Fruit fly (Drosophila melanogaster) whole organism, embryonic: ENCODE results near the gene CG14960.

Experiments
- ATbp ChIP-seq: fragments of 200-800 bp; sonication (Bioruptor generic); optimal IDR thresholded peaks from 2 replicates; lab custom pipeline; 2017; ENCODE audit warnings: missing biosample characterization, mild to moderate bottlenecking, missing genetic modification characterization, missing genetic modification reagents
- CG10209 ChIP-seq: fragments of 200-800 bp; sonication (Bioruptor generic); optimal IDR thresholded peaks from 3 replicates; lab custom pipeline; 2017; ENCODE audit warnings: missing biosample characterization, mild to moderate bottlenecking, missing genetic modification characterization, missing genetic modification reagents
- CG10431 ChIP-seq: fragments of 200-800 bp; sonication (Bioruptor generic); optimal IDR thresholded peaks from 3 replicates; lab custom pipeline; 2018; ENCODE audit warnings: missing biosample characterization, mild to moderate bottlenecking, missing genetic modification characterization
- CG11247 ChIP-seq: fragments of 200-800 bp; sonication (Bioruptor generic); IDR thresholded peaks from 2 replicates; pipeline ENCODE4 v1.3.6; 2022; ENCODE audit warnings: missing biosample characterization, missing genetic modification characterization
- CG11398 ChIP-seq: fragments of 200-800 bp; sonication (Bioruptor generic); optimal IDR thresholded peaks from 2 replicates; lab custom pipeline; 2016; ENCODE audit warnings: missing biosample characterization, missing genetic modification characterization
- CG12391 ChIP-seq: fragments of 200-800 bp; sonication (Bioruptor generic); optimal IDR thresholded peaks from 3 replicates; lab custom pipeline; 2018; ENCODE audit warnings: missing biosample characterization, mild to moderate bottlenecking, missing genetic modification characterization, moderate library complexity
- CG12769 ChIP-seq: fragments of 200-800 bp; sonication (Bioruptor generic); optimal IDR thresholded peaks from 2 replicates; lab custom pipeline; 2019; ENCODE audit warnings: missing biosample characterization, mild to moderate bottlenecking, missing genetic modification characterization, moderate library complexity
- CG13624 ChIP-seq: fragments of 200-800 bp; sonication (Bioruptor generic); optimal IDR thresholded peaks from 2 replicates; lab custom pipeline; 2016; ENCODE audit warnings: missing biosample characterization, missing genetic modification characterization
- CG15696 ChIP-seq: fragments of 200-800 bp; sonication (Bioruptor generic); optimal IDR thresholded peaks from 2 replicates; lab custom pipeline; 2019; ENCODE audit warnings: missing biosample characterization, mild to moderate bottlenecking, missing genetic modification characterization, moderate library complexity
- CG1603 ChIP-seq: fragments of 200-800 bp; sonication (Bioruptor generic); optimal IDR thresholded peaks from 2 replicates; lab custom pipeline; 2019; ENCODE audit warnings: missing biosample characterization, mild to moderate bottlenecking, missing genetic modification characterization, moderate library complexity
- CG17328 ChIP-seq: fragments of 200-800 bp; sonication (Bioruptor generic); IDR thresholded peaks from 2 replicates; pipeline ENCODE4 v1.3.6; 2022; ENCODE audit warnings: missing biosample characterization, missing genetic modification characterization
- CG17361 ChIP-seq: fragments of 200-800 bp; sonication (Bioruptor generic); IDR thresholded peaks from 3 replicates; pipeline ENCODE4 v1.3.6; 2022; ENCODE audit warnings: missing biosample characterization, missing genetic modification characterization
- CG17385 ChIP-seq: fragments of 200-800 bp; sonication (Bioruptor generic); optimal IDR thresholded peaks from 3 replicates; lab custom pipeline; 2018; ENCODE audit warnings: missing biosample characterization, mild to moderate bottlenecking, missing genetic modification characterization
- CG31365 ChIP-seq: fragments of 200-800 bp; sonication (Bioruptor generic); optimal IDR thresholded peaks from 2 replicates; lab custom pipeline; 2018; ENCODE audit warnings: missing biosample characterization, mild to moderate bottlenecking, missing genetic modification characterization
- CG4360 ChIP-seq: fragments of 200-800 bp; sonication (Bioruptor generic); IDR thresholded peaks from 2 replicates; pipeline ENCODE4 v1.3.6; 2022; ENCODE audit warnings: missing biosample characterization, missing genetic modification characterization
- CG4730 ChIP-seq: fragments of 200-800 bp; sonication (Bioruptor generic); IDR thresholded peaks from 2 replicates; pipeline ENCODE4 v1.3.6; 2022; ENCODE audit warnings: missing biosample characterization, missing genetic modification characterization
- CG6813 ChIP-seq: fragments of 200-800 bp; sonication (Bioruptor generic); optimal IDR thresholded peaks from 2 replicates; lab custom pipeline; 2017; ENCODE audit warnings: missing biosample characterization, missing genetic modification characterization, mild to moderate bottlenecking, moderate library complexity, missing genetic modification reagents
- CG7745 ChIP-seq: fragments of 200-800 bp; sonication (Bioruptor generic); optimal IDR thresholded peaks from 2 replicates; lab custom pipeline; 2018; ENCODE audit warnings: missing biosample characterization, mild to moderate bottlenecking, missing genetic modification characterization, moderate library complexity
- CG8290 ChIP-seq, 3 experiments: fragments of 200-800 bp; sonication (Bioruptor generic); optimal IDR thresholded peaks; 2 replicates each; lab custom pipeline; 2016 to 2019; ENCODE audit warnings: missing biosample characterization in 3 of 3, missing genetic modification characterization in 3 of 3, mild to moderate bottlenecking in 2 of 3, moderate library complexity in 1 of 3
- HmgZ ChIP-seq: fragments of 200-800 bp; sonication (Bioruptor generic); optimal IDR thresholded peaks from 2 replicates; lab custom pipeline; 2018; ENCODE audit warnings: missing biosample characterization, mild to moderate bottlenecking, missing genetic modification characterization
- Spps ChIP-seq: fragments of 200-800 bp; sonication (Bioruptor generic); optimal IDR thresholded peaks from 2 replicates; lab custom pipeline; 2018; ENCODE audit warnings: missing biosample characterization, mild to moderate bottlenecking, missing genetic modification characterization
- ap ChIP-seq: fragments of 200-800 bp; sonication (Bioruptor generic); IDR thresholded peaks from 2 replicates; pipeline ENCODE4 v1.3.6; 2022; ENCODE audit warnings: missing biosample characterization, missing genetic modification characterization
- az2 ChIP-seq: fragments of 200-800 bp; sonication (Bioruptor generic); optimal IDR thresholded peaks from 3 replicates; lab custom pipeline; 2016; ENCODE audit warnings: missing biosample characterization, missing genetic modification characterization
- bsh ChIP-seq, 2 experiments: fragments of 200-800 bp; sonication (Bioruptor generic); optimal IDR thresholded peaks; 2 replicates each; lab custom pipeline; 2017 to 2018; ENCODE audit warnings: mild to moderate bottlenecking in 2 of 2, missing biosample characterization in 2 of 2, missing genetic modification characterization in 2 of 2, moderate library complexity in 1 of 2
- chinmo ChIP-seq: fragments of 200-800 bp; sonication (Bioruptor generic); IDR thresholded peaks from 4 replicates; pipeline ENCODE4 v1.3.6; 2022; ENCODE audit warnings: missing biosample characterization, missing genetic modification characterization; ENCODE audit not compliant: partially characterized antibody
- corto ChIP-seq: fragments of 200-800 bp; sonication (Bioruptor generic); optimal IDR thresholded peaks from 2 replicates; lab custom pipeline; 2016; ENCODE audit warnings: missing biosample characterization, mild to moderate bottlenecking, missing genetic modification characterization, moderate library complexity
- dimm ChIP-seq: fragments of 200-800 bp; sonication (Bioruptor generic); IDR thresholded peaks from 2 replicates; pipeline ENCODE4 v1.3.6; 2022; ENCODE audit warnings: missing biosample characterization, missing genetic modification characterization
- dmrt11E ChIP-seq: fragments of 200-800 bp; sonication (Bioruptor generic); optimal IDR thresholded peaks from 3 replicates; lab custom pipeline; 2018; ENCODE audit warnings: missing biosample characterization, mild to moderate bottlenecking, missing genetic modification characterization, moderate library complexity
- gem ChIP-seq: fragments of 200-800 bp; sonication (Bioruptor generic); optimal IDR thresholded peaks from 2 replicates; lab custom pipeline; 2019; ENCODE audit warnings: missing biosample characterization, mild to moderate bottlenecking, missing genetic modification characterization, moderate library complexity
- grau ChIP-seq: fragments of 200-800 bp; optimal IDR thresholded peaks from 3 replicates; lab custom pipeline; 2019; ENCODE audit warnings: missing biosample characterization, mild to moderate bottlenecking, missing genetic modification characterization, moderate library complexity
- hbn ChIP-seq: fragments of 200-800 bp; sonication (Bioruptor generic); IDR thresholded peaks from 2 replicates; pipeline ENCODE4 v1.3.6; 2022; ENCODE audit warnings: missing biosample characterization, missing genetic modification characterization; ENCODE audit not compliant: partially characterized antibody
- hkb ChIP-seq, 2 experiments: fragments of 200-800 bp in 1 of 2; fragments of >200 bp in 1 of 2; sonication (Bioruptor generic) in 1 of 2; IDR thresholded peaks in 1 of 2; optimal IDR thresholded peaks in 1 of 2; 2 replicates each; pipeline versions ENCODE4 v1.3.6 to Lab custom; 2017 to 2022; ENCODE audit warnings: missing biosample characterization in 1 of 2, missing genetic modification characterization in 1 of 2
- ind ChIP-seq: fragments of 200-800 bp; sonication (Bioruptor generic); optimal IDR thresholded peaks from 3 replicates; lab custom pipeline; 2016; ENCODE audit warnings: missing biosample characterization, missing genetic modification characterization
- lbe ChIP-seq: fragments of 200-800 bp; sonication (Bioruptor generic); optimal IDR thresholded peaks from 2 replicates; lab custom pipeline; 2016; ENCODE audit warnings: missing biosample characterization, mild to moderate bottlenecking, missing genetic modification characterization
- nerfin-2 ChIP-seq: fragments of 200-800 bp; sonication (Bioruptor generic); IDR thresholded peaks from 2 replicates; pipeline ENCODE4 v1.3.6; 2022; ENCODE audit warnings: missing biosample characterization, missing genetic modification characterization; ENCODE audit not compliant: partially characterized antibody
- odd ChIP-seq: fragments of 200-800 bp; sonication (Bioruptor generic); optimal IDR thresholded peaks from 2 replicates; lab custom pipeline; 2017; ENCODE audit warnings: missing biosample characterization, mild to moderate bottlenecking, missing genetic modification characterization
- sc ChIP-seq, 3 experiments: fragments of >200 bp in 2 of 3; fragments of 200-800 bp in 1 of 3; sonication (Bioruptor generic) in 1 of 3; optimal IDR thresholded peaks; 2 replicates in 2 of 3; 3 replicates in 1 of 3; lab custom pipeline; 2017; ENCODE audit warnings: mild to moderate bottlenecking in 1 of 3, missing biosample characterization in 1 of 3, missing genetic modification characterization in 1 of 3, missing genetic modification reagents in 1 of 3
- sima ChIP-seq: fragments of 200-800 bp; sonication (Bioruptor generic); optimal IDR thresholded peaks from 2 replicates; lab custom pipeline; 2016; ENCODE audit warnings: missing biosample characterization, missing genetic modification characterization
- stc ChIP-seq: fragments of 200-800 bp; sonication (Bioruptor generic); IDR thresholded peaks from 2 replicates; pipeline ENCODE4 v1.3.6; 2022; ENCODE audit warnings: missing biosample characterization, missing genetic modification characterization
- sug ChIP-seq: fragments of 200-800 bp; optimal IDR thresholded peaks from 2 replicates; lab custom pipeline; 2019; ENCODE audit warnings: missing biosample characterization, mild to moderate bottlenecking, missing genetic modification characterization, moderate library complexity
- unpg ChIP-seq: fragments of 200-800 bp; sonication (Bioruptor generic); optimal IDR thresholded peaks from 3 replicates; lab custom pipeline; 2018; ENCODE audit warnings: missing biosample characterization, mild to moderate bottlenecking, missing genetic modification characterization, moderate library complexity
- zen ChIP-seq: fragments of 200-800 bp; sonication (Bioruptor generic); optimal IDR thresholded peaks from 3 replicates; lab custom pipeline; 2018; ENCODE audit warnings: missing biosample characterization, mild to moderate bottlenecking, missing genetic modification characterization, moderate library complexity
- zf30C ChIP-seq: fragments of 200-800 bp; sonication (Bioruptor generic); optimal IDR thresholded peaks from 3 replicates; lab custom pipeline; 2018; ENCODE audit warnings: missing biosample characterization, mild to moderate bottlenecking, missing genetic modification characterization

Gene CG14960

dm6 chr3L:3239033-3239752 lies 31.6 kb upstream of the CG14960 start, which contains the start of gene CG17746 (continued):
- TF ChIP-seq ind (GFP tag; lab: Kevin White, UChicago) (peak; percentile 0), CG17361 (GFP tag; lab: Robert Waterston, UW) (no peak; the same call in 2 of the 3 replicates), unpg (GFP tag; lab: Kevin White, UChicago) (no peak), CG13624 (peak; percentile 77), dimm (GFP tag; lab: Robert Waterston, UW) (no peak), CG11398 (GFP tag; lab: Kevin White, UChicago) (peak; percentile 4), CG10209 (GFP tag; lab: Kevin White, UChicago) (no peak), CG31365 (tag; lab: Kevin White, UChicago) (peak; percentile 35), CG17385 (no peak), Spps (tag; lab: Kevin White, UChicago) (no peak)

dm6 chr3L:3239785-3240596 lies 30.8 kb upstream of the CG14960 start:
- TF ChIP-seq sug, result peak; percentile 29
- peak; percentile 50 for TF ChIP-seq ATbp (GFP tag; lab: Kevin White, UChicago)
- 0 out of 2 replicates have a peak, but pooled peaks have one; percentile 29 for TF ChIP-seq CG4360 (GFP tag; lab: Robert Waterston, UW)
- TF ChIP-seq zen, result no peak
- peak; percentile 17; the same call in 1 of the 2 replicates for TF ChIP-seq CG17328 (GFP tag; lab: Robert Waterston, UW)
- peak; percentile 65 for TF ChIP-seq corto (GFP tag; lab: Kevin White, UChicago)
- TF ChIP-seq CG10431 (GFP tag; lab: Kevin White, UChicago), result peak; percentile 40
- peak in 1 of 2 experiments; percentile 46 for TF ChIP-seq bsh (GFP tag; optimal IDR thresholded peaks at IDR 0.05; lab: Kevin White, UChicago)
- TF ChIP-seq hbn (GFP tag; lab: Robert Waterston, UW), result 0 out of 2 replicates have a peak, but pooled peaks have one; percentile 2
- peak; percentile 50 for TF ChIP-seq CG7745 (tag; lab: Kevin White, UChicago)
- peak; percentile 24 for TF ChIP-seq grau (tag; lab: Kevin White, UChicago)
- peak; percentile 13 for TF ChIP-seq gem
- TF ChIP-seq CG4730 (GFP tag; lab: Robert Waterston, UW), result no peak
- peak; percentile 12 for TF ChIP-seq CG6813
- TF ChIP-seq sc (optimal IDR thresholded peaks at IDR 0.05; lab: Kevin White, UChicago), result no peak
- no peak for TF ChIP-seq sc (GFP tag; optimal IDR thresholded peaks at IDR 0.05; lab: Kevin White, UChicago)
- no peak for TF ChIP-seq ap (GFP tag; lab: Robert Waterston, UW)
- TF ChIP-seq sima (GFP tag; lab: Kevin White, UChicago), result no peak
- TF ChIP-seq hkb (optimal IDR thresholded peaks at IDR 0.05; lab: Kevin White, UChicago), result peak; percentile 13
- no peak for TF ChIP-seq hkb (GFP tag; IDR thresholded peaks at IDR 0.05; lab: Robert Waterston, UW)
- TF ChIP-seq CG1603 (tag; lab: Kevin White, UChicago), result peak; percentile 39
- TF ChIP-seq odd (GFP tag; lab: Kevin White, UChicago), result peak; percentile 35
- peak; percentile 23 for TF ChIP-seq HmgZ (tag; lab: Kevin White, UChicago)
- TF ChIP-seq chinmo (GFP tag; lab: Robert Waterston, UW), result 0 out of 4 replicates have a peak, but pooled peaks have one; percentile 35
- peak; percentile 6 for TF ChIP-seq az2
- no peak for TF ChIP-seq CG11247
- no peak for TF ChIP-seq CG8290 (GFP tag; optimal IDR thresholded peaks at IDR 0.05; lab: Kevin White, UChicago)
- TF ChIP-seq CG8290 (tag; optimal IDR thresholded peaks at IDR 0.05; lab: Kevin White, UChicago), result peak in 1 of 2 experiments; percentile 51
- peak; percentile 13; the same call in 1 of the 2 replicates for TF ChIP-seq stc
- TF ChIP-seq CG12769 (tag; lab: Kevin White, UChicago), result peak; percentile 20
- TF ChIP-seq nerfin-2 (GFP tag; lab: Robert Waterston, UW), result no peak
- TF ChIP-seq lbe (GFP tag; lab: Kevin White, UChicago), result peak; percentile 44
- peak; percentile 2 for TF ChIP-seq CG12391 (tag; lab: Kevin White, UChicago)
- peak; percentile 47 for TF ChIP-seq zf30C (GFP tag; lab: Kevin White, UChicago)
- no peak for TF ChIP-seq CG15696 (tag; lab: Kevin White, UChicago)
- peak; percentile 14 for TF ChIP-seq dmrt11E
